Worm (Caenorhabditis elegans) whole organism, mixed stage, embryonic: ENCODE results near the gene C15B12.4.

Source experiments
- M03D4.4 ChIP-seq: sonication (generic microtip); optimal IDR thresholded peaks from 2 replicates; lab custom pipeline; 2017; ENCODE audit warnings: mild to moderate bottlenecking, missing genetic modification characterization, missing compliant biosample characterization
- bed-3 ChIP-seq: fragments of 200-800 bp; sonication (Bioruptor generic); optimal IDR thresholded peaks from 3 replicates; lab custom pipeline; 2018; ENCODE audit warnings: mild to moderate bottlenecking, missing genetic modification characterization, moderate library complexity, missing compliant biosample characterization
- blmp-1 ChIP-seq: fragments of 150-350 bp; optimal IDR thresholded peaks from 2 replicates; lab custom pipeline; 2014; ENCODE audit warnings: missing biosample characterization, missing genetic modification characterization
- ceh-39 ChIP-seq: fragments of 150-350 bp; optimal IDR thresholded peaks from 2 replicates; lab custom pipeline; 2014; ENCODE audit warnings: missing biosample characterization, missing genetic modification characterization
- ceh-43 ChIP-seq: fragments of 200-800 bp; sonication (Bioruptor generic); optimal IDR thresholded peaks from 2 replicates; lab custom pipeline; 2018; ENCODE audit warnings: mild to moderate bottlenecking, missing genetic modification characterization, moderate library complexity, missing compliant biosample characterization
- ceh-83 ChIP-seq: fragments of 200-800 bp; sonication (Bioruptor generic); optimal IDR thresholded peaks from 2 replicates; lab custom pipeline; 2018; ENCODE audit warnings: mild to moderate bottlenecking, missing genetic modification characterization, missing compliant biosample characterization
- ces-1 ChIP-seq: fragments of 150-350 bp; optimal IDR thresholded peaks from 2 replicates; lab custom pipeline; 2014; ENCODE audit warnings: missing biosample characterization, missing genetic modification reagents, missing genetic modification characterization
- cnd-1 ChIP-seq: fragments of 200-800 bp; sonication (Bioruptor generic); optimal IDR thresholded peaks from 2 replicates; lab custom pipeline; 2018; ENCODE audit warnings: mild to moderate bottlenecking, missing genetic modification characterization, missing compliant biosample characterization
- drap-1 ChIP-seq: fragments of 200-800 bp; sonication (Bioruptor generic); optimal IDR thresholded peaks from 3 replicates; lab custom pipeline; 2018; ENCODE audit warnings: mild to moderate bottlenecking, missing genetic modification characterization, missing compliant biosample characterization
- elt-1 ChIP-seq: sonication (generic microtip); optimal IDR thresholded peaks from 2 replicates; lab custom pipeline; 2017; ENCODE audit warnings: missing genetic modification characterization, mild to moderate bottlenecking, missing compliant biosample characterization, antibody characterized with exemption, moderate library complexity, borderline replicate concordance; ENCODE audit not compliant: insufficient read depth
- elt-3 ChIP-seq: fragments of 150-350 bp; optimal IDR thresholded peaks from 2 replicates; lab custom pipeline; 2014; ENCODE audit warnings: missing biosample characterization, missing genetic modification characterization
- hlh-1 ChIP-seq: fragments of 150-350 bp; optimal IDR thresholded peaks from 2 replicates; lab custom pipeline; 2014; ENCODE audit warnings: missing biosample characterization, missing genetic modification reagents, missing genetic modification characterization
- lin-13 ChIP-seq: fragments of 150-350 bp; optimal IDR thresholded peaks from 2 replicates; lab custom pipeline; 2014; ENCODE audit warnings: missing biosample characterization, missing genetic modification characterization
- lin-32 ChIP-seq: fragments of 200-800 bp; sonication (Bioruptor generic); optimal IDR thresholded peaks from 2 replicates; lab custom pipeline; 2018; ENCODE audit warnings: mild to moderate bottlenecking, missing genetic modification characterization, missing compliant biosample characterization
- lsy-2 ChIP-seq: fragments of 150-350 bp; optimal IDR thresholded peaks from 2 replicates; lab custom pipeline; 2014; ENCODE audit warnings: missing biosample characterization, missing genetic modification characterization
- mab-5 ChIP-seq: fragments of 150-350 bp; optimal IDR thresholded peaks from 2 replicates; lab custom pipeline; 2014; ENCODE audit warnings: missing biosample characterization, missing genetic modification characterization
- mep-1 ChIP-seq: fragments of 150-350 bp; optimal IDR thresholded peaks from 2 replicates; lab custom pipeline; 2017; ENCODE audit warnings: missing biosample characterization, missing genetic modification reagents, missing genetic modification characterization, inconsistent platforms
- mls-2 ChIP-seq: sonication (generic microtip); optimal IDR thresholded peaks from 2 replicates; lab custom pipeline; 2016; ENCODE audit warnings: mild to moderate bottlenecking, missing genetic modification characterization, moderate library complexity, missing compliant biosample characterization
- nhr-2 ChIP-seq: fragments of 150-350 bp; optimal IDR thresholded peaks from 2 replicates; lab custom pipeline; 2014; ENCODE audit warnings: missing biosample characterization, missing genetic modification characterization
- nhr-237 ChIP-seq: fragments of 150-350 bp; optimal IDR thresholded peaks from 2 replicates; lab custom pipeline; 2014; ENCODE audit warnings: missing biosample characterization, missing genetic modification characterization
- nhr-28 ChIP-seq: fragments of 150-350 bp; optimal IDR thresholded peaks from 2 replicates; lab custom pipeline; 2014; ENCODE audit warnings: missing biosample characterization, missing genetic modification characterization
- nhr-76 ChIP-seq: sonication (generic microtip); optimal IDR thresholded peaks from 2 replicates; lab custom pipeline; 2017; ENCODE audit warnings: missing biosample characterization, missing genetic modification characterization
- sem-2 ChIP-seq: fragments of 200-800 bp; sonication (Bioruptor generic); optimal IDR thresholded peaks from 2 replicates; lab custom pipeline; 2018; ENCODE audit warnings: mild to moderate bottlenecking, missing genetic modification characterization, missing compliant biosample characterization
- snpc-4 ChIP-seq: fragments of 150-350 bp; optimal IDR thresholded peaks from 2 replicates; lab custom pipeline; 2014; ENCODE audit warnings: missing biosample characterization, missing genetic modification characterization
- sptf-1 ChIP-seq: sonication (generic microtip); optimal IDR thresholded peaks from 2 replicates; lab custom pipeline; 2017; ENCODE audit warnings: mild to moderate bottlenecking, missing genetic modification characterization, moderate library complexity, missing compliant biosample characterization
- tbx-8 ChIP-seq: fragments of 200-800 bp; sonication (Bioruptor generic); optimal IDR thresholded peaks from 2 replicates; lab custom pipeline; 2018; ENCODE audit warnings: mild to moderate bottlenecking, missing genetic modification characterization, moderate library complexity, missing compliant biosample characterization
- unc-39 ChIP-seq: fragments of 150-350 bp; optimal IDR thresholded peaks from 2 replicates; lab custom pipeline; 2014; ENCODE audit warnings: missing biosample characterization, missing genetic modification characterization
- unc-62 ChIP-seq: fragments of 150-350 bp; optimal IDR thresholded peaks from 2 replicates; lab custom pipeline; 2014; ENCODE audit warnings: missing biosample characterization, missing genetic modification reagents, missing genetic modification characterization
- zip-8 ChIP-seq: fragments of 150-350 bp; optimal IDR thresholded peaks from 2 replicates; lab custom pipeline; 2014; ENCODE audit warnings: missing biosample characterization, missing genetic modification characterization
- ztf-11 ChIP-seq: fragments of 150-350 bp; optimal IDR thresholded peaks from 2 replicates; lab custom pipeline; 2014; ENCODE audit warnings: missing biosample characterization, missing genetic modification characterization

Gene C15B12.4

DNA sequence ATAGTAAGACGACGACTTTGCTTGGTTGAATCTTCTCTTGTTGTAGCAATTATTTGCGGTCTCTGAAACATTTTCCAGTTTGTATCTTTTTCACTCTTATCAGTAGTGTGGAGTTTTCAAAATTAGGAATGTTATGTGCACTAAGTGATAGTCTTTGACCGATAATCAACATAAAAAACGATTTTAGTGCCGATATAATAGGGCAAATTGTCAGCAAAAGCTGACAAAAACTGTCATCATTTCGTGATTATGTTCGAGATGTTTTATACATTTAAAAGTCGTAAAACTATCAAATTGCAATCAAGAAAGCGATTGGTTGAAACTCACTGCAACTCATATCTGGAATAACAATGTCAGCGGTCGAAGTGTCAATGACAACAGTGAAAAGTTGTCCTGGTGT is 28.3 kb downstream of the C15B12.4 start:
- no peak for TF ChIP-seq mls-2
- no peak for TF ChIP-seq nhr-237 (tag; lab: Kevin White, UChicago)
- no peak for TF ChIP-seq cnd-1
- TF ChIP-seq, all 35 proteins: peak for 0

DNA sequence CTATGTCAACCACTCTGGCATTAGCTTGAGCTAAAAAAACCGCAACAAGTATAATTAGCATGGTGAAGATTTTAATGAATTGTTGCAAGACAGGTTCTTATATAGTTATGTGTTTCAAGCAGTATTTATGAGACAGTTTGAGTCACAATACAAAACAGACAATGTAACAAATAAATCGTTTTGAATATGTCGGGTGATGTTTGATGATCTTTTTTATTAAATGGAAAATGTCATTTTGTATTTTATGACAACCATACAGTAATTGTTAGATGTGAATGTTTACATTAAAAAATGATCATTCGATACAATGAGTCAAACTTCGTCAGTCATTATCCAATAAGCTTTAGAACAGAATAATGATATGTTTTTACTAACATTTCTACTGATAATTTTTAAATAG is 30.2 kb downstream of the C15B12.4 start, which contains the start of gene K10C2.7:
Gene K10C2.7 (minus strand): TSS at position 101 of the 400 bp plus-strand sequence.
- TF ChIP-seq nhr-76 (tag; lab: Kevin White, UChicago) (no peak), unc-62 (GFP tag; lab: Kevin White, UChicago) (no peak), unc-39 (tag; lab: Kevin White, UChicago) (no peak)

DNA sequence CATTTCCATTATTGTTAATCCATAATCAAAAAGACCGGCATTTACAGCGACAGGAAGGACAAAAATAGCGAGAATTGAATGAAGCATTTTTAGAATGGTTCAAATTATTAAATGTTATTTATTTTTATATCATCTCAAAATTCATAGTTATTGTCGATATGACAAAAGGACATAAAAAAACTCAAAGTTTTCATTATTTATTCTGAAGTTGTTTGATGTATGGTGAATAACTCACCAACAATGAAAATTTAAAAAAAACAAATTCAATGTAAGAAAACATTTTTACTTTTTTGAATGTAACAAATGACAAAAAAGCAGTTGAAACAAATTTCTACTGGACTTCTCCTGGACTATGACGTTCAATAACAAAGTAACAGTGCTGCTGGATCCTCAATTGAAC is 33.1 kb downstream of the C15B12.4 start, which contains the start of gene K10C2.14:
Gene K10C2.14 (minus strand): TSS at position 101 of the 400 bp plus-strand sequence.
- no peak for TF ChIP-seq elt-1 (tag; lab: Kevin White, UChicago)
- TF ChIP-seq nhr-2 (tag; lab: Kevin White, UChicago), result no peak

DNA sequence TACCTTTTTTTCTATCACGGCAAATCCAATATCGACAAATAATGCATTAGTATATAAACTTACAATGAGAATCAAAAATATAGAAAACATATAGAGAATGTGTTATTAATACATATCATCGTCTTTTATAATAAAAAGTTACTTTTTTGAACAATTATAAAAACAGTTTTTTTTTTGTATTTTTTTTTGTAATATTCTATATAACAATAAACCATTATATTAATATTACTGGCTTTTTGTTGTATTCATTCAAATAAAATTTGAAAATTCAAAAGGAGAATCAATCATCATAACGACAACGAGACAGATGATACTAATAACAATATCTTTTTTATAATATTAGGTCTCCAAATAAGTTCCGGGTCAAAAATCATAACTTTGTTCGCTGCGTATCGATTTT is 36.0 kb downstream of the C15B12.4 start, which contains the start of gene K10C2.8:
Gene K10C2.8 (minus strand): TSS at position 101 of the 400 bp plus-strand sequence.
- no peak for TF ChIP-seq ceh-83 (GFP tag; lab: Kevin White, UChicago)
- no peak for TF ChIP-seq mep-1
- no peak for TF ChIP-seq unc-62 (GFP tag; lab: Kevin White, UChicago)
- TF ChIP-seq ces-1 (GFP tag; lab: Kevin White, UChicago), result no peak
- no peak for TF ChIP-seq snpc-4

DNA sequence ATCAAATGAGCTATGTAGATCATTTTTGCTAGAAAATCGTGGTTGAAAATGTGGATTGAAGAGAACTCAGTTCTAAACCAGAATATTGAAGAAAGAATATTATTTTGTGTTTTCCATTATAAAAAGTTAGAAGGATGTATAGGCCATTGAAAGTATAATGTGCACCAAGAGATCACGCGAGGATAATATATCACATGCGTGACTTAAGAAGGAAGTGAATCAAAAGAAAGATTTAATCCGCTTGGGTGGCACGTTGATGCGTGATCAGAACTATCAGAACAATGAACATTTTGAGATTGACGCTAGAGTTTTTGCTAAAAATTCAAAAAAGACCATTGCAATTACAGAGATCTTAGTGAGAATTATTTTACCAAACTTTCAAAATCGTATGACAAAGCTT is 37.7 kb downstream of the C15B12.4 start:
- TF ChIP-seq lsy-2 (no peak), mls-2 (no peak), ceh-39 (tag; lab: Kevin White, UChicago) (no peak), unc-62 (GFP tag; lab: Kevin White, UChicago) (no peak), M03D4.4 (tag; lab: Kevin White, UChicago) (no peak), blmp-1 (tag; lab: Kevin White, UChicago) (no peak), ztf-11 (tag; lab: Kevin White, UChicago) (no peak), mab-5 (tag; lab: Kevin White, UChicago) (no peak), mep-1 (no peak), nhr-28 (tag; lab: Kevin White, UChicago) (no peak), lin-13 (no peak), nhr-237 (tag; lab: Kevin White, UChicago) (no peak)

DNA sequence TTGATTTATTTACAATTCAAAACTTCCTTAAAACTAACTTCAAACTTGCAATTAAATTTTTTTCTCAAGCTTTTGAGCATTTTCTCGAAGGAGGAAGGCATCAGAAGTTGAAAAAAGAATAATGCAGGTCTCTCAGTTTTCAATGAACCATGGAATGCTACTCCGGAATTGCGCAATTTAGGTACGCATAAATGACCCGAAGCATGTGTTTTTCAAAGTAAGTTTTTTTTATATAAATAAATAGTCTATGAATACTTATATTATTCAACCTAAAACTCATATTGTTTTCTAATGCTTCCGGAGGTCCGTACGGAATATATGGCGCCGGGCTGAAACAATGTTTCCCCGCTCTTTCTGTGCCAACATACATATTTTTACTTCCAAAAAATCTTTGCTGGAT is 39.9 kb downstream of the C15B12.4 start, which contains the start of gene K10C2.2:
Gene K10C2.2 (minus strand): TSS at position 101 of the 400 bp plus-strand sequence.
- TF ChIP-seq elt-3 (tag; lab: Kevin White, UChicago) (no peak), ceh-83 (GFP tag; lab: Kevin White, UChicago) (no peak), drap-1 (GFP tag; lab: Kevin White, UChicago) (no peak), mep-1 (no peak), sem-2 (GFP tag; lab: Kevin White, UChicago) (no peak), sptf-1 (tag; lab: Kevin White, UChicago) (no peak), snpc-4 (no peak), ces-1 (GFP tag; lab: Kevin White, UChicago) (no peak), zip-8 (tag; lab: Kevin White, UChicago) (no peak), nhr-2 (tag; lab: Kevin White, UChicago) (no peak), unc-39 (tag; lab: Kevin White, UChicago) (no peak), bed-3 (GFP tag; lab: Kevin White, UChicago) (no peak), ztf-11 (tag; lab: Kevin White, UChicago) (no peak), elt-1 (tag; lab: Kevin White, UChicago) (no peak), unc-62 (GFP tag; lab: Kevin White, UChicago) (no peak), blmp-1 (tag; lab: Kevin White, UChicago) (no peak), mab-5 (tag; lab: Kevin White, UChicago) (no peak), hlh-1 (tag; lab: Kevin White, UChicago) (no peak), cnd-1 (no peak)
- TF ChIP-seq, all 35 proteins: peak for 0

DNA sequence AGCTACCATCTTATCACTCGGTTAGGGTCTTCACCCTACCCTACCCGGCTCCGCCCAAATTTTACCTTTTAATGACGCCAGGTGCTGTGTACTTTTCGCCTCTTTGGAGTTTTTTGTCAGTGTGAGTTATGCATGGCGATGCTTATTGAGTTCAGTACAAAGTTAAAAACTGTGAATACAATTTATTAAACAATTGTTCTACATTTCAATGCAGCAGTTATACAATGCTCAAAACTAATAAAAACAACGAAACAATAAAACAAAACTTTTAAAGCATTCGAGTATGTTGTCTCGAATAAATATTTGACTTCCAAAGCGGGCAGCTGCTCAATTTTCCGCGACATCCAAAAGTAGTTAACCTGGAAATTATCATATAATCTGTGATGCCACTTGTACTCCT is 43.0 kb downstream of the C15B12.4 start, which contains the start of gene ctsa-2:
Gene ctsa-2 (minus strand): TSS at position 101 of the 400 bp plus-strand sequence.
- TF ChIP-seq nhr-28 (tag; lab: Kevin White, UChicago), result no peak
- TF ChIP-seq mab-5 (tag; lab: Kevin White, UChicago), result no peak
- TF ChIP-seq nhr-2 (tag; lab: Kevin White, UChicago), result no peak
- TF ChIP-seq lin-32 (GFP tag; lab: Kevin White, UChicago), result no peak
- TF ChIP-seq blmp-1 (tag; lab: Kevin White, UChicago), result no peak
- TF ChIP-seq ceh-43 (GFP tag; lab: Kevin White, UChicago), result no peak
- no peak for TF ChIP-seq tbx-8 (GFP tag; lab: Kevin White, UChicago)
- TF ChIP-seq M03D4.4 (tag; lab: Kevin White, UChicago), result no peak
- no peak for TF ChIP-seq ceh-39 (tag; lab: Kevin White, UChicago)
- no peak for TF ChIP-seq hlh-1 (tag; lab: Kevin White, UChicago)
- TF ChIP-seq lsy-2, result no peak
- TF ChIP-seq elt-3 (tag; lab: Kevin White, UChicago), result no peak
- TF ChIP-seq elt-1 (tag; lab: Kevin White, UChicago), result no peak
- no peak for TF ChIP-seq cnd-1
